Fruit fly (Drosophila melanogaster) Kc167 (cell line): ENCODE results near the gene Herp.

ENCODE experiments used
- Myc ChIP-seq: fragments of >200 bp; optimal IDR thresholded peaks from 2 replicates; lab custom pipeline; 2017; ENCODE audit warnings: missing external identifiers
- Sin3A ChIP-seq: fragments of >200 bp; optimal IDR thresholded peaks from 2 replicates; lab custom pipeline; 2018; ENCODE audit warnings: missing external identifiers
- h ChIP-seq: fragments of >200 bp; optimal IDR thresholded peaks from 3 replicates; lab custom pipeline; 2018; ENCODE audit warnings: missing external identifiers
- psq ChIP-seq: fragments of >200 bp; optimal IDR thresholded peaks from 2 replicates; lab custom pipeline; 2017; ENCODE audit warnings: missing external identifiers

- TF ChIP-seq Myc (lab: Kevin White, UChicago) (no peak), Sin3A (lab: Kevin White, UChicago) (no peak), h (lab: Kevin White, UChicago) (no peak), psq (lab: Kevin White, UChicago) (no peak)
Observed at dm6 chr2L:7828231-7828630, 28.4 kb upstream of the Herp start.
